Worm (Caenorhabditis elegans): ENCODE data around the gene aat-7.

- TF ChIP-seq W03F9.2 (tag; optimal IDR thresholded peaks at IDR 0.05) (no peak), dao-5 (tag; optimal IDR thresholded peaks at IDR 0.05) (no peak), him-1 (tag; optimal IDR thresholded peaks at IDR 0.05) (no peak)
Observed at ce11 chrII:1385280-1385679, 1.4 kb upstream of the aat-7 start, which contains the start of gene F54D12.7.
